Worm (Caenorhabditis elegans) whole organism, L4 larva: ENCODE results near the gene Y55D9A.2.

Source experiments
- Y75B8A.6 ChIP-seq: fragments of 200-800 bp; sonication (Bioruptor generic); IDR thresholded peaks from 2 replicates; pipeline ENCODE4 v1.3.6; 2022; ENCODE audit warnings: missing genetic modification reagents, missing genetic modification characterization, missing compliant biosample characterization
- ZK546.5 ChIP-seq, 2 experiments: sonication (generic microtip); optimal IDR thresholded peaks; 2 replicates each; lab custom pipeline; 2017; ENCODE audit warnings: missing biosample characterization in 2 of 2, missing genetic modification characterization in 2 of 2
- aha-1 ChIP-seq: fragments of 150-350 bp; peaks from one replicate; lab custom pipeline; 2014; ENCODE audit warnings: missing biosample characterization, missing genetic modification characterization
- aly-2 ChIP-seq: sonication (generic microtip); optimal IDR thresholded peaks from 2 replicates; lab custom pipeline; 2018; ENCODE audit warnings: missing biosample characterization, missing genetic modification characterization
- ceh-20 ChIP-seq: fragments of 200-800 bp; sonication (Bioruptor generic); IDR thresholded peaks from 2 replicates; pipeline ENCODE4 v1.3.6; 2022; ENCODE audit warnings: missing genetic modification reagents, missing genetic modification characterization, missing compliant biosample characterization
- daf-16 ChIP-seq, 3 experiments: sonication (generic microtip); optimal IDR thresholded peaks; 2 replicates each; lab custom pipeline; 2016 to 2017; ENCODE audit warnings: missing genetic modification characterization in 3 of 3, missing genetic modification reagents in 3 of 3, mild to moderate bottlenecking in 2 of 3, missing compliant biosample characterization in 2 of 3, missing biosample characterization in 1 of 3, moderate library complexity in 1 of 3
- daf-19 ChIP-seq: fragments of 200-800 bp; sonication (Bioruptor generic); conservative IDR thresholded peaks from 2 replicates; pipeline ENCODE4 v1.3.6; 2022; ENCODE audit warnings: missing genetic modification characterization, missing compliant biosample characterization
- dmd-6 ChIP-seq: fragments of 200-800 bp; sonication (Bioruptor generic); IDR thresholded peaks from 2 replicates; pipeline ENCODE4 v1.3.6; 2022; ENCODE audit warnings: missing genetic modification reagents, missing genetic modification characterization, missing compliant biosample characterization
- dpl-1 ChIP-seq: fragments of 150-350 bp; optimal IDR thresholded peaks from 2 replicates; lab custom pipeline; 2014; ENCODE audit warnings: missing biosample characterization, missing genetic modification reagents, missing genetic modification characterization
- dve-1 ChIP-seq: sonication (generic microtip); optimal IDR thresholded peaks from 2 replicates; lab custom pipeline; 2017; ENCODE audit warnings: antibody characterized with exemption, mild to moderate bottlenecking, missing genetic modification characterization, missing compliant biosample characterization; ENCODE audit not compliant: insufficient read depth
- egl-27 ChIP-seq: sonication (generic microtip); optimal IDR thresholded peaks from 3 replicates; lab custom pipeline; 2017; ENCODE audit warnings: missing biosample characterization, missing genetic modification reagents, missing genetic modification characterization
- hif-1 ChIP-seq, 2 experiments: sonication (generic microtip); optimal IDR thresholded peaks; 2 replicates each; lab custom pipeline; 2016 to 2017; ENCODE audit warnings: missing compliant biosample characterization in 2 of 2, missing genetic modification characterization in 2 of 2, missing genetic modification reagents in 2 of 2, missing genotype in 2 of 2, mild to moderate bottlenecking in 1 of 2
- hlh-11 ChIP-seq: fragments of 200-800 bp; sonication (Bioruptor generic); optimal IDR thresholded peaks from 2 replicates; lab custom pipeline; 2018; ENCODE audit warnings: mild to moderate bottlenecking, missing genetic modification characterization, missing compliant biosample characterization
- lin-13 ChIP-seq: fragments of 150-350 bp; optimal IDR thresholded peaks from 2 replicates; lab custom pipeline; 2014; ENCODE audit warnings: missing biosample characterization, missing genetic modification reagents, missing genetic modification characterization
- lin-15B ChIP-seq: fragments of 150-350 bp; sonication (generic microtip); optimal IDR thresholded peaks from 3 replicates; lab custom pipeline; 2014; ENCODE audit warnings: missing biosample characterization, missing genetic modification characterization
- lin-29 ChIP-seq: fragments of 200-800 bp; sonication (Bioruptor generic); IDR thresholded peaks from 2 replicates; pipeline ENCODE4 v1.3.6; 2022; ENCODE audit warnings: missing genetic modification reagents, missing genetic modification characterization, missing compliant biosample characterization
- lir-3 ChIP-seq: sonication (generic microtip); optimal IDR thresholded peaks from 2 replicates; lab custom pipeline; 2016; ENCODE audit warnings: mild to moderate bottlenecking, missing genetic modification characterization, missing compliant biosample characterization
- madf-5 ChIP-seq, 2 experiments: fragments of 200-800 bp; sonication (Bioruptor generic); IDR thresholded peaks; 2 replicates each; pipeline ENCODE4 v1.3.6; 2022; ENCODE audit warnings: missing compliant biosample characterization in 2 of 2, missing genetic modification characterization in 2 of 2
- mdl-1 ChIP-seq, 2 experiments: fragments of 150-350 bp in 1 of 2; sonication (generic microtip) in 1 of 2; optimal IDR thresholded peaks; 2 replicates each; lab custom pipeline; 2014 to 2017; ENCODE audit warnings: missing biosample characterization in 2 of 2, missing genetic modification characterization in 2 of 2
- mdt-29 ChIP-seq: fragments of 200-800 bp; sonication (Bioruptor generic); IDR thresholded peaks from 2 replicates; pipeline ENCODE4 v1.3.6; 2022; ENCODE audit warnings: missing genetic modification reagents, missing genetic modification characterization, missing compliant biosample characterization
- mep-1 ChIP-seq: fragments of 150-350 bp; sonication (generic microtip); optimal IDR thresholded peaks from 3 replicates; lab custom pipeline; 2014; ENCODE audit warnings: missing biosample characterization, missing genetic modification characterization
- mxl-2 ChIP-seq: fragments of 200-800 bp; sonication (Bioruptor generic); conservative IDR thresholded peaks from 2 replicates; pipeline ENCODE4 v1.3.6; 2022; ENCODE audit warnings: missing genetic modification reagents, missing genetic modification characterization, missing compliant biosample characterization
- nhr-10 ChIP-seq: fragments of 150-350 bp; optimal IDR thresholded peaks from 2 replicates; lab custom pipeline; 2014; ENCODE audit warnings: missing biosample characterization, missing genetic modification characterization
- nhr-102 ChIP-seq: sonication (generic microtip); optimal IDR thresholded peaks from 2 replicates; lab custom pipeline; 2016; ENCODE audit warnings: mild to moderate bottlenecking, missing genetic modification characterization, moderate library complexity, missing compliant biosample characterization
- nhr-11 ChIP-seq: fragments of 150-350 bp; optimal IDR thresholded peaks from 2 replicates; lab custom pipeline; 2014; ENCODE audit warnings: missing biosample characterization, missing genetic modification characterization
- nhr-237 ChIP-seq: sonication (generic microtip); optimal IDR thresholded peaks from 2 replicates; lab custom pipeline; 2017; ENCODE audit warnings: missing biosample characterization, missing genetic modification characterization
- nhr-25 ChIP-seq: sonication (generic microtip); optimal IDR thresholded peaks from 2 replicates; lab custom pipeline; 2017; ENCODE audit warnings: missing genetic modification characterization, mild to moderate bottlenecking, missing compliant biosample characterization, antibody characterized with exemption, moderate library complexity, borderline replicate concordance; ENCODE audit not compliant: insufficient read depth
- nhr-28 ChIP-seq: fragments of 150-350 bp; optimal IDR thresholded peaks from 2 replicates; lab custom pipeline; 2014; ENCODE audit warnings: missing biosample characterization, missing genetic modification characterization
- nhr-41 ChIP-seq: fragments of 200-800 bp; sonication (Bioruptor generic); IDR thresholded peaks from 2 replicates; pipeline ENCODE4 v1.3.6; 2022; ENCODE audit warnings: missing genetic modification reagents, missing genetic modification characterization, missing compliant biosample characterization
- nhr-42 ChIP-seq: fragments of 200-800 bp; sonication (Bioruptor generic); IDR thresholded peaks from 2 replicates; pipeline ENCODE4 v1.3.6; 2022; ENCODE audit warnings: missing genetic modification characterization, missing compliant biosample characterization
- nhr-48 ChIP-seq: sonication (generic microtip); optimal IDR thresholded peaks from 2 replicates; lab custom pipeline; 2016; ENCODE audit warnings: mild to moderate bottlenecking, missing genetic modification characterization, missing compliant biosample characterization
- nhr-77 ChIP-seq: fragments of 150-350 bp; optimal IDR thresholded peaks from 2 replicates; lab custom pipeline; 2014; ENCODE audit warnings: missing biosample characterization, missing genetic modification characterization
- pha-4 ChIP-seq, 2 experiments: fragments of 150-350 bp in 1 of 2; fragments of 200-800 bp in 1 of 2; sonication (Bioruptor generic) in 1 of 2; IDR thresholded peaks in 1 of 2; optimal IDR thresholded peaks in 1 of 2; 2 replicates each; pipeline versions ENCODE4 v1.3.6 to Lab custom; 2014 to 2022; ENCODE audit warnings: missing genetic modification characterization in 2 of 2, missing genetic modification reagents in 2 of 2, missing biosample characterization in 1 of 2, missing compliant biosample characterization in 1 of 2
- php-3 ChIP-seq: fragments of 200-800 bp; sonication (Bioruptor generic); IDR thresholded peaks from 2 replicates; pipeline ENCODE4 v1.3.6; 2022; ENCODE audit warnings: missing genetic modification reagents, missing genetic modification characterization, missing compliant biosample characterization
- pqm-1 ChIP-seq: sonication (generic microtip); optimal IDR thresholded peaks from 2 replicates; lab custom pipeline; 2017; ENCODE audit warnings: missing biosample characterization, missing genetic modification characterization
- saeg-2 ChIP-seq: fragments of 200-800 bp; sonication (Bioruptor generic); IDR thresholded peaks from 2 replicates; pipeline ENCODE4 v1.3.6; 2022; ENCODE audit warnings: missing genetic modification reagents, missing genetic modification characterization, missing compliant biosample characterization
- sdz-12 ChIP-seq: fragments of 200-800 bp; sonication (Bioruptor generic); optimal IDR thresholded peaks from 2 replicates; lab custom pipeline; 2018; ENCODE audit warnings: mild to moderate bottlenecking, missing genetic modification characterization, missing compliant biosample characterization
- set-16 ChIP-seq: fragments of 200-800 bp; sonication (Bioruptor generic); IDR thresholded peaks from 2 replicates; pipeline ENCODE4 v1.3.6; 2022; ENCODE audit warnings: missing genetic modification reagents, missing genetic modification characterization, missing compliant biosample characterization
- spr-1 ChIP-seq: sonication (generic microtip); optimal IDR thresholded peaks from 2 replicates; lab custom pipeline; 2016; ENCODE audit warnings: mild to moderate bottlenecking, missing genetic modification characterization, missing compliant biosample characterization
- tag-97 ChIP-seq: fragments of 200-800 bp; sonication (Bioruptor generic); IDR thresholded peaks from 2 replicates; pipeline ENCODE4 v1.3.6; 2022; ENCODE audit warnings: missing genetic modification characterization, missing compliant biosample characterization
- tra-1 ChIP-seq: fragments of 200-800 bp; sonication (Bioruptor generic); IDR thresholded peaks from 2 replicates; pipeline ENCODE4 v1.3.6; 2022; ENCODE audit warnings: missing genetic modification reagents, missing genetic modification characterization, missing compliant biosample characterization
- unc-39 ChIP-seq: sonication (generic microtip); optimal IDR thresholded peaks from 2 replicates; lab custom pipeline; 2017; ENCODE audit warnings: missing biosample characterization, missing genetic modification characterization
- unc-62 ChIP-seq, 3 experiments: fragments of 150-350 bp in 1 of 3; sonication (generic microtip); optimal IDR thresholded peaks in 2 of 3; peaks in 1 of 3; 1 replicate in 1 of 3; 2 replicates in 2 of 3; lab custom pipeline; 2014 to 2017; ENCODE audit warnings: missing biosample characterization in 3 of 3, missing genetic modification characterization in 3 of 3, missing genetic modification reagents in 3 of 3, missing genotype in 1 of 3
- zag-1 ChIP-seq: fragments of 150-350 bp; optimal IDR thresholded peaks from 2 replicates; lab custom pipeline; 2014; ENCODE audit warnings: missing biosample characterization, missing genetic modification characterization
- zfp-2 ChIP-seq: sonication (generic microtip); optimal IDR thresholded peaks from 2 replicates; lab custom pipeline; 2016; ENCODE audit warnings: mild to moderate bottlenecking, missing genetic modification characterization, missing compliant biosample characterization

Y55D9A.2 gene

DNA sequence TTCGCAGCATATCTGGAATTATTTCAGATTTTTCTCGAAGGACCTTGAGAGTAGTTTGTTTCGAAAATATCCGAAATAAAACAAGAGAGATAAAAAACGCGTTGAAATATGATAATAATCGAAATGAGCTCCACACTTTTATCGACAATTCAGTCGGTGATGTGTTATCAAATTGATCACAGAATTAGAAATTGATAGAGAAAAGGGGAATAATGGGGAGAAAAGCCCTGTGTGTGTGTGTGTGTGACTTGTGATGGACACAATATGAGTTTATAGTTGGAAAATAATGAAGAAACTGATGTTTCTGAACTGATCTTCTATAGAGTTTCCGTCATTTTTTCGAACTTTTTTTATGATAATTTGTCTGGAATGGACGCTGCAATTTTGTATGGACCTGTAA, 6.1 kb downstream of the Y55D9A.2 start, which contains the start of gene pgp-1:
pgp-1 (minus strand) TSS at position 12 of the 400 bp plus-strand sequence.
- peak; percentile 68 for TF ChIP-seq php-3 (GFP tag; lab: Robert Waterston, UW)
- TF ChIP-seq dmd-6, result peak; percentile 89
- TF ChIP-seq daf-16 (GFP tag; optimal IDR thresholded peaks at IDR 0.05; lab: Kevin White, UChicago), result no peak
- TF ChIP-seq daf-16 (tag; optimal IDR thresholded peaks at IDR 0.05; lab: Kevin White, UChicago), result peak; percentile 89
- TF ChIP-seq hlh-11 (tag; lab: Kevin White, UChicago), result peak; percentile 73
- TF ChIP-seq spr-1, result no peak
- TF ChIP-seq unc-39 (tag; lab: Kevin White, UChicago), result no peak
- TF ChIP-seq nhr-41 (GFP tag; lab: Robert Waterston, UW), result no peak
- no peak for TF ChIP-seq mxl-2 (GFP tag; lab: Robert Waterston, UW)
- peak; percentile 77 for TF ChIP-seq dve-1 (tag; lab: Kevin White, UChicago)
- no peak for TF ChIP-seq madf-5 (GFP tag; IDR thresholded peaks at IDR 0.05; lab: Robert Waterston, UW)
- peak in 1 of 2 experiments; percentile 57 for TF ChIP-seq unc-62 (GFP tag; optimal IDR thresholded peaks at IDR 0.05 in 1 of 2; lab: Kevin White, UChicago)
- TF ChIP-seq unc-62 (tag; optimal IDR thresholded peaks at IDR 0.05; lab: Kevin White, UChicago), result no peak
- TF ChIP-seq hif-1 (tag; optimal IDR thresholded peaks at IDR 0.05; lab: Kevin White, UChicago), result no peak
- TF ChIP-seq zfp-2 (tag; lab: Kevin White, UChicago), result no peak
- no peak for TF ChIP-seq lin-15B (tag; lab: Kevin White, UChicago)
- no peak for TF ChIP-seq ZK546.5 (tag; optimal IDR thresholded peaks at IDR 0.05; lab: Kevin White, UChicago)
- TF ChIP-seq nhr-77 (tag; lab: Kevin White, UChicago), result peak; percentile 85
- peak; percentile 17 for TF ChIP-seq nhr-48
- TF ChIP-seq nhr-28 (tag; lab: Kevin White, UChicago), result peak; percentile 93
- TF ChIP-seq pqm-1 (tag; lab: Kevin White, UChicago), result peak; percentile 99
- TF ChIP-seq nhr-102, result peak; percentile 81
- no peak for TF ChIP-seq nhr-11
- TF ChIP-seq, all 104 proteins: peak for 11

DNA sequence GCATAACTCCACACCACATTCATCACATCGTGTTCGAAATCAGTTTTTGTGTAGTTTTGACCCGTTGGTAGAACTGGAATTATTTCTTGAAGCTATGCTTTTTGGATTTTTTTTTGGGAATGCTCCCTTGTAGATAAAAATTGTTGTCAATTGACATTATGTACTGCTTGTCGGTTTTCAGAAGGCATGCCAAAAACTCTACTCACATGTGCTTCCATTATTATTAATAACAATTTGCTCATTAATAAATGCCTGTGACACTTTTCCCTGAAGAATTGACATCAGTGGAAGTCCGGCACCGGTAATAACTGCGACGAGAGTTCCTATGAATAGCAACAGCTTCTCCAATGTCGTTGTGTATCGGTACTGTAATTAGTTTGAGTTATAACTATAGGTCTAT, 8.3 kb downstream of the Y55D9A.2 start:
- TF ChIP-seq nhr-77 (tag; lab: Kevin White, UChicago) (no peak), nhr-48 (no peak), zag-1 (tag; lab: Kevin White, UChicago) (no peak), aha-1 (tag; lab: Kevin White, UChicago) (peak; percentile 91), saeg-2 (GFP tag; lab: Robert Waterston, UW) (no peak), daf-19 (no peak)

DNA sequence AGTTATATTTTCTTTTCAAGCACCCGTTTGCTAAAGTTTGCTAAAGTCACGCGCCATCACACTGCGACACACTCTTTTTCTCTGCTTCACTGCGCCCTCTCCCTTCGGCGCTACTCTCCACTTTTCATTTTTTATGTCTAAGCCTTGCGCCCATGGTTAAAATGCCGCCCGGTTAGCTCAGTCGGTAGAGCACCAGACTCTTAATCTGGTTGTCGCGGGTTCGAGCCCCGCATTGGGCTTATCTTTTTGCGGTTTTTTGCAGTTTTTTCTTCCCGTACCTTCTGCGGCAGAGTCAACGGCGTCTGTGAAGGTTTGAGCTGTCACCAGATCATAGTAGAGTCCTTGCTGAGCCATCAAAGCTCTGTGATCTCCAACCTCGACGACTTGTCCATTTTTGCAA, 10.7 kb downstream of the Y55D9A.2 start:
- peak; percentile 80; the same call in 1 of the 2 replicates for TF ChIP-seq mdt-29 (GFP tag; lab: Robert Waterston, UW)
- no peak for TF ChIP-seq nhr-10
- TF ChIP-seq pha-4 (GFP tag; IDR thresholded peaks at IDR 0.05; lab: Robert Waterston, UW), result peak; percentile 94
- TF ChIP-seq pha-4 (tag; optimal IDR thresholded peaks at IDR 0.05; lab: Kevin White, UChicago), result no peak
- TF ChIP-seq mep-1, result peak; percentile 75
- TF ChIP-seq lin-13 (GFP tag; lab: Kevin White, UChicago), result peak; percentile 63
- TF ChIP-seq nhr-42 (GFP tag; lab: Robert Waterston, UW), result peak; percentile 65; the same call in 1 of the 2 replicates
- no peak for TF ChIP-seq nhr-237 (tag; lab: Kevin White, UChicago)
- TF ChIP-seq nhr-48, result peak; percentile 50
- peak in 1 of 2 experiments; percentile 80 for TF ChIP-seq mdl-1 (tag; optimal IDR thresholded peaks at IDR 0.05; lab: Kevin White, UChicago)
- peak; percentile 4 to 86 for TF ChIP-seq hif-1 (tag; optimal IDR thresholded peaks at IDR 0.05; lab: Kevin White, UChicago)
- TF ChIP-seq dpl-1, result peak; percentile 38
- TF ChIP-seq aly-2 (tag; lab: Kevin White, UChicago), result no peak
- TF ChIP-seq egl-27 (tag; lab: Kevin White, UChicago), result no peak
- TF ChIP-seq nhr-25 (tag; lab: Kevin White, UChicago), result no peak
- peak; percentile 61 for TF ChIP-seq set-16 (GFP tag; lab: Robert Waterston, UW)
- peak in 1 of 2 experiments; percentile 69 for TF ChIP-seq daf-16 (GFP tag; optimal IDR thresholded peaks at IDR 0.05; lab: Kevin White, UChicago)
- TF ChIP-seq daf-16 (tag; optimal IDR thresholded peaks at IDR 0.05; lab: Kevin White, UChicago), result peak; percentile 48
- peak; percentile 43; the same call in 1 of the 2 replicates for TF ChIP-seq lin-29 (GFP tag; lab: Robert Waterston, UW)
- no peak for TF ChIP-seq nhr-41 (GFP tag; lab: Robert Waterston, UW)
- peak; percentile 51; the same call in 1 of the 2 replicates for TF ChIP-seq tra-1 (GFP tag; lab: Robert Waterston, UW)
- TF ChIP-seq tag-97 (GFP tag; lab: Robert Waterston, UW), result no peak
- TF ChIP-seq sdz-12 (GFP tag; lab: Kevin White, UChicago), result peak; percentile 53
- no peak for TF ChIP-seq daf-19
- no peak for TF ChIP-seq unc-39 (tag; lab: Kevin White, UChicago)
- peak; percentile 78 for TF ChIP-seq ceh-20 (GFP tag; lab: Robert Waterston, UW)
- TF ChIP-seq Y75B8A.6, result no peak
- peak; percentile 13 for TF ChIP-seq lir-3 (tag; lab: Kevin White, UChicago)
